Fruit fly (Drosophila melanogaster): Measurements from ENCODE around the gene Ssdp.

- TF ChIP-seq pan (optimal IDR thresholded peaks at IDR 0.05): no peak
- no peak for TF ChIP-seq CG8478 (optimal IDR thresholded peaks at IDR 0.05)
- no peak for TF ChIP-seq usp (GFP tag; optimal IDR thresholded peaks at IDR 0.05)
- TF ChIP-seq psq (optimal IDR thresholded peaks at IDR 0.05): no peak
- TF ChIP-seq Dll (optimal IDR thresholded peaks at IDR 0.05): peak; percentile 97
- TF ChIP-seq EcR (GFP tag; optimal IDR thresholded peaks at IDR 0.05): no peak
Observed at dm6 chr3R:18198518-18199118, 777 bp downstream of the Ssdp start.
